Worm (Caenorhabditis elegans) whole organism, midembryonic: ENCODE data around the gene C39E9.7.

Source experiments
- T22C8.4 ChIP-seq: fragments of 200-800 bp; sonication (Bioruptor generic); IDR thresholded peaks from 2 replicates; pipeline ENCODE4 v1.3.6; 2022; ENCODE audit warnings: missing genetic modification characterization, missing compliant biosample characterization
- cog-1 ChIP-seq: sonication (generic microtip); optimal IDR thresholded peaks from 2 replicates; lab custom pipeline; 2016; ENCODE audit warnings: missing genetic modification characterization, missing compliant biosample characterization
- flt-1 ChIP-seq: fragments of 200-800 bp; sonication (Bioruptor generic); IDR thresholded peaks from 2 replicates; pipeline ENCODE4 v1.3.6; 2022; ENCODE audit warnings: missing genetic modification characterization, missing compliant biosample characterization
- klf-2 ChIP-seq: fragments of 200-800 bp; sonication (Bioruptor generic); conservative IDR thresholded peaks from 2 replicates; pipeline ENCODE4 v1.3.6; 2022; ENCODE audit warnings: missing genetic modification reagents, missing genetic modification characterization, missing compliant biosample characterization
- med-1 ChIP-seq: sonication (generic microtip); optimal IDR thresholded peaks from 2 replicates; lab custom pipeline; 2017; ENCODE audit warnings: missing genetic modification characterization, mild to moderate bottlenecking, missing compliant biosample characterization, antibody characterized with exemption, missing genetic modification reagents; ENCODE audit not compliant: insufficient read depth
- ref-1 ChIP-seq: fragments of 200-800 bp; sonication (Bioruptor generic); conservative IDR thresholded peaks from 2 replicates; pipeline ENCODE4 v1.3.6; 2022; ENCODE audit warnings: missing genetic modification reagents, missing genetic modification characterization, missing compliant biosample characterization
- tab-1 ChIP-seq: fragments of 200-800 bp; sonication (Bioruptor generic); IDR thresholded peaks from 2 replicates; pipeline ENCODE4 v1.3.6; 2022; ENCODE audit warnings: missing genetic modification characterization, missing compliant biosample characterization
- ztf-23 ChIP-seq: fragments of 200-800 bp; sonication (Bioruptor generic); IDR thresholded peaks from 2 replicates; pipeline ENCODE4 v1.3.6; 2022; ENCODE audit warnings: missing genetic modification reagents, missing genetic modification characterization, missing compliant biosample characterization
- ztf-29 ChIP-seq: fragments of 200-800 bp; sonication (Bioruptor generic); IDR thresholded peaks from 2 replicates; pipeline ENCODE4 v1.3.6; 2022; ENCODE audit warnings: missing genetic modification reagents, missing genetic modification characterization, missing compliant biosample characterization

- TF ChIP-seq ref-1 (GFP tag; lab: Robert Waterston, UW) (no peak), T22C8.4 (no peak), ztf-29 (GFP tag; lab: Robert Waterston, UW) (no peak), ztf-23 (GFP tag; lab: Robert Waterston, UW) (no peak), klf-2 (no peak), flt-1 (GFP tag; lab: Robert Waterston, UW) (no peak), cog-1 (tag; lab: Kevin White, UChicago) (no peak), med-1 (no peak), tab-1 (GFP tag; lab: Robert Waterston, UW) (no peak)
These were observed 6.4 kb downstream of the C39E9.7 start, which contains the start of gene scl-7 for ce11 chrIV:13070142-13070541.
